Fruit fly (Drosophila melanogaster): ENCODE data around the gene CG18599.
A peak's percentile ranks its signal among the peaks of the same experiment; 100 is the strongest.

Gene CG18599

dm6 chr3R:18283441-18283840, 15.9 kb downstream of the CG18599 start, which contains the start of the genes CG14312 and CG8064 (continued):
- TF ChIP-seq chn (GFP tag; optimal IDR thresholded peaks at IDR 0.05) (no peak), cwo (GFP tag; optimal IDR thresholded peaks at IDR 0.05) (peak; percentile 91), toy (GFP tag; IDR thresholded peaks at IDR 0.05) (no peak), vfl (GFP tag; optimal IDR thresholded peaks at IDR 0.05) (no peak), CG14710 (tag; optimal IDR thresholded peaks at IDR 0.05) (peak; percentile 32), CG12659 (GFP tag; optimal IDR thresholded peaks at IDR 0.05) (peak; percentile 47), CG4404 (GFP tag; IDR thresholded peaks at IDR 0.05) (no peak), bbx (GFP tag; IDR thresholded peaks at IDR 0.05; ENCODE audit: partially characterized antibody) (peak; percentile 65), MBD-R2 (GFP tag; IDR thresholded peaks at IDR 0.05) (peak; percentile 78), Bgb (GFP tag; IDR thresholded peaks at IDR 0.05; ENCODE audit: partially characterized antibody) (peak; percentile 76), nerfin-2 (GFP tag; IDR thresholded peaks at IDR 0.05; ENCODE audit: partially characterized antibody) (peak; percentile 30; the same call in 1 of the 2 replicates), PHDP (tag; optimal IDR thresholded peaks at IDR 0.05) (no peak), ftz-f1 (GFP tag; optimal IDR thresholded peaks at IDR 0.05) (no peak), chm (GFP tag; IDR thresholded peaks at IDR 0.05) (no peak), CG34376 (GFP tag; optimal IDR thresholded peaks at IDR 0.05) (no peak), Xrp1 (GFP tag; IDR thresholded peaks at IDR 0.05) (no peak), CG32772 (GFP tag; IDR thresholded peaks at IDR 0.05) (no peak), CG34422 (GFP tag; IDR thresholded peaks at IDR 0.05) (peak; percentile 61; the same call in 1 of the 3 replicates), CG12236 (GFP tag; optimal IDR thresholded peaks at IDR 0.05) (no peak), sima (GFP tag; optimal IDR thresholded peaks at IDR 0.05) (no peak), GATAe (GFP tag; conservative IDR thresholded peaks at IDR 0.05) (no peak), Hr3 (GFP tag; optimal IDR thresholded peaks at IDR 0.05) (no peak), gfzf (GFP tag; optimal IDR thresholded peaks at IDR 0.05) (peak; percentile 25), Dip2 (GFP tag; IDR thresholded peaks at IDR 0.05) (no peak), CG17829 (tag; optimal IDR thresholded peaks at IDR 0.05) (peak; percentile 21), knrl (GFP tag; IDR thresholded peaks at IDR 0.05; ENCODE audit: partially characterized antibody) (peak; percentile 67), Oaz (GFP tag; IDR thresholded peaks at IDR 0.05) (no peak), Dref (GFP tag; IDR thresholded peaks at IDR 0.05) (peak; percentile 94), fd102C (GFP tag; optimal IDR thresholded peaks at IDR 0.05) (no peak), esg (GFP tag; conservative IDR thresholded peaks at IDR 0.05) (no peak), sqz (GFP tag; optimal IDR thresholded peaks at IDR 0.05) (no peak), lbe (GFP tag; optimal IDR thresholded peaks at IDR 0.05) (no peak), HLH54F (GFP tag; optimal IDR thresholded peaks at IDR 0.05) (no peak), CG34224 (GFP tag; IDR thresholded peaks at IDR 0.05; ENCODE audit: partially characterized antibody) (peak; percentile 46; the same call in 1 of the 3 replicates), Scr (GFP tag; IDR thresholded peaks at IDR 0.05; ENCODE audit: partially characterized antibody) (peak; percentile 64), CG2116 (GFP tag; optimal IDR thresholded peaks at IDR 0.05) (peak; percentile 76), cas (GFP tag; IDR thresholded peaks at IDR 0.05) (no peak), Hr51 (GFP tag; optimal IDR thresholded peaks at IDR 0.05) (peak in 1 of 2 experiments; percentile 75), Lpt (GFP tag; optimal IDR thresholded peaks at IDR 0.05) (no peak), wek (GFP tag; optimal IDR thresholded peaks at IDR 0.05) (no peak), CG42726 (GFP tag; IDR thresholded peaks at IDR 0.05; ENCODE audit: partially characterized antibody) (peak; percentile 13; the same call in 1 of the 2 replicates), psq (GFP tag; optimal IDR thresholded peaks at IDR 0.05) (no peak), pros (GFP tag; optimal IDR thresholded peaks at IDR 0.05) (no peak), HLH4C (GFP tag; IDR thresholded peaks at IDR 0.05; ENCODE audit: partially characterized antibody) (peak; percentile 66), CG13296 (GFP tag; optimal IDR thresholded peaks at IDR 0.05) (no peak), CG3995 (GFP tag; optimal IDR thresholded peaks at IDR 0.05) (peak; percentile 76), emc (GFP tag; optimal IDR thresholded peaks at IDR 0.05) (no peak), CG6765 (GFP tag; optimal IDR thresholded peaks at IDR 0.05) (no peak), cg (GFP tag; optimal IDR thresholded peaks at IDR 0.05) (no peak), CG9797 (GFP tag; optimal IDR thresholded peaks at IDR 0.05) (peak; percentile 18)

All from whole organism, embryonic.